Fruit fly (Drosophila melanogaster) whole organism, embryonic: ENCODE measurements around the gene Gss1.

Experiments
- Antp ChIP-seq: fragments of 200-800 bp; sonication (Bioruptor generic); optimal IDR thresholded peaks from 3 replicates; lab custom pipeline; 2016; ENCODE audit warnings: missing biosample characterization, missing genetic modification characterization
- Blimp-1 ChIP-seq: fragments of 200-800 bp; sonication (Bioruptor generic); optimal IDR thresholded peaks from 3 replicates; lab custom pipeline; 2018; ENCODE audit warnings: missing biosample characterization, missing genetic modification characterization, mild to moderate bottlenecking, moderate library complexity, missing genetic modification reagents
- CG10366 ChIP-seq: fragments of 200-800 bp; sonication (Bioruptor generic); IDR thresholded peaks from 2 replicates; pipeline ENCODE4 v1.3.6; 2022; ENCODE audit warnings: missing biosample characterization, missing genetic modification characterization
- CG11085 ChIP-seq: fragments of 200-800 bp; sonication (Bioruptor generic); IDR thresholded peaks from 2 replicates; pipeline ENCODE4 v1.3.6; 2022; ENCODE audit warnings: missing biosample characterization, missing genetic modification characterization
- CG11093 ChIP-seq: fragments of 200-800 bp; sonication (Bioruptor generic); IDR thresholded peaks from 3 replicates; pipeline ENCODE4 v1.3.6; 2022; ENCODE audit warnings: missing biosample characterization, missing genetic modification characterization
- CG11247 ChIP-seq: fragments of 200-800 bp; sonication (Bioruptor generic); IDR thresholded peaks from 2 replicates; pipeline ENCODE4 v1.3.6; 2022; ENCODE audit warnings: missing biosample characterization, missing genetic modification characterization
- CG13287 ChIP-seq: fragments of 200-800 bp; sonication (Bioruptor generic); IDR thresholded peaks from 2 replicates; pipeline ENCODE4 v1.3.6; 2022; ENCODE audit warnings: missing biosample characterization, missing genetic modification characterization; ENCODE audit not compliant: partially characterized antibody
- CG14710 ChIP-seq: fragments of 200-800 bp; sonication (Bioruptor generic); optimal IDR thresholded peaks from 3 replicates; lab custom pipeline; 2019; ENCODE audit warnings: missing biosample characterization, mild to moderate bottlenecking, missing genetic modification characterization, moderate library complexity
- CG14965 ChIP-seq: fragments of 200-800 bp; sonication (Bioruptor generic); optimal IDR thresholded peaks from 2 replicates; lab custom pipeline; 2016; ENCODE audit warnings: missing biosample characterization, missing genetic modification characterization, borderline replicate concordance
- CG15514 ChIP-seq: fragments of 200-800 bp; sonication (Bioruptor generic); optimal IDR thresholded peaks from 3 replicates; lab custom pipeline; 2017; ENCODE audit warnings: missing biosample characterization, missing genetic modification characterization, mild to moderate bottlenecking, moderate library complexity, missing genetic modification reagents
- CG17359 ChIP-seq: fragments of 200-800 bp; sonication (Bioruptor generic); optimal IDR thresholded peaks from 3 replicates; lab custom pipeline; 2018; ENCODE audit warnings: missing biosample characterization, mild to moderate bottlenecking, missing genetic modification characterization, moderate library complexity
- CG31441 ChIP-seq: fragments of 200-800 bp; sonication (Bioruptor generic); IDR thresholded peaks from 2 replicates; pipeline ENCODE4 v1.3.6; 2022; ENCODE audit warnings: missing biosample characterization, missing genetic modification characterization
- CG33213 ChIP-seq: fragments of 200-800 bp; sonication (Bioruptor generic); optimal IDR thresholded peaks from 3 replicates; lab custom pipeline; 2016; ENCODE audit warnings: missing biosample characterization, missing genetic modification characterization
- CG3838 ChIP-seq: fragments of 200-800 bp; sonication (Bioruptor generic); optimal IDR thresholded peaks from 3 replicates; lab custom pipeline; 2016; ENCODE audit warnings: missing biosample characterization, missing genetic modification characterization
- CG4424 ChIP-seq: fragments of 200-800 bp; sonication (Bioruptor generic); optimal IDR thresholded peaks from 3 replicates; lab custom pipeline; 2016; ENCODE audit warnings: missing biosample characterization, missing genetic modification characterization
- CG4617 ChIP-seq: fragments of 200-800 bp; sonication (Bioruptor generic); optimal IDR thresholded peaks from 3 replicates; lab custom pipeline; 2016; ENCODE audit warnings: missing biosample characterization, missing genetic modification characterization, borderline replicate concordance
- CTCF ChIP-seq: fragments of 200-800 bp; sonication (Bioruptor generic); optimal IDR thresholded peaks from 2 replicates; lab custom pipeline; 2017; ENCODE audit warnings: missing biosample characterization, mild to moderate bottlenecking, missing genetic modification characterization, moderate library complexity
- D19A ChIP-seq: fragments of 200-800 bp; optimal IDR thresholded peaks from 3 replicates; lab custom pipeline; 2019; ENCODE audit warnings: missing biosample characterization, mild to moderate bottlenecking, missing genetic modification characterization, moderate library complexity
- Dip2 ChIP-seq: fragments of 200-800 bp; sonication (Bioruptor generic); IDR thresholded peaks from 2 replicates; pipeline ENCODE4 v1.3.6; 2022; ENCODE audit warnings: missing biosample characterization, missing genetic modification characterization
- Dip3 ChIP-seq: fragments of 200-800 bp; sonication (Bioruptor generic); optimal IDR thresholded peaks from 3 replicates; lab custom pipeline; 2016; ENCODE audit warnings: missing biosample characterization, missing genetic modification characterization
- Dll ChIP-seq: fragments of 200-800 bp; sonication (Bioruptor generic); IDR thresholded peaks from 4 replicates; pipeline ENCODE4 v1.3.6; 2022; ENCODE audit warnings: missing biosample characterization, missing genetic modification characterization; ENCODE audit not compliant: partially characterized antibody
- Drgx ChIP-seq: fragments of 200-800 bp; sonication (Bioruptor generic); IDR thresholded peaks from 2 replicates; pipeline ENCODE4 v1.3.6; 2022; ENCODE audit warnings: missing biosample characterization, missing genetic modification characterization
- ERR ChIP-seq: fragments of 200-800 bp; sonication (Bioruptor generic); optimal IDR thresholded peaks from 2 replicates; lab custom pipeline; 2016; ENCODE audit warnings: missing biosample characterization, missing genetic modification characterization
- HLH4C ChIP-seq: fragments of 200-800 bp; sonication (Bioruptor generic); IDR thresholded peaks from 3 replicates; pipeline ENCODE4 v1.3.6; 2022; ENCODE audit warnings: missing biosample characterization, missing genetic modification characterization; ENCODE audit not compliant: partially characterized antibody
- Hmr ChIP-seq: fragments of 200-800 bp; sonication (Bioruptor generic); optimal IDR thresholded peaks from 3 replicates; lab custom pipeline; 2017; ENCODE audit warnings: mild to moderate bottlenecking, missing biosample characterization, missing genetic modification reagents, missing genetic modification characterization
- Max ChIP-seq: fragments of 200-800 bp; sonication (Bioruptor generic); optimal IDR thresholded peaks from 2 replicates; lab custom pipeline; 2016; ENCODE audit warnings: missing biosample characterization, mild to moderate bottlenecking, missing genetic modification characterization
- Neu2 ChIP-seq: fragments of 200-800 bp; sonication (Bioruptor generic); optimal IDR thresholded peaks from 3 replicates; lab custom pipeline; 2016; ENCODE audit warnings: missing biosample characterization, missing genetic modification characterization, borderline replicate concordance
- NfI ChIP-seq: fragments of 200-800 bp; sonication (Bioruptor generic); optimal IDR thresholded peaks from 3 replicates; lab custom pipeline; 2018; ENCODE audit warnings: missing biosample characterization, mild to moderate bottlenecking, missing genetic modification characterization, moderate library complexity
- TFAM ChIP-seq: fragments of 200-800 bp; sonication (Bioruptor generic); optimal IDR thresholded peaks from 2 replicates; lab custom pipeline; 2017; ENCODE audit warnings: missing biosample characterization, missing genetic modification characterization, inconsistent platforms
- YL-1 ChIP-seq: fragments of 200-800 bp; sonication (Bioruptor generic); optimal IDR thresholded peaks from 3 replicates; lab custom pipeline; 2017; ENCODE audit warnings: missing biosample characterization, mild to moderate bottlenecking, missing genetic modification characterization
- aop ChIP-seq: fragments of 200-800 bp; sonication (Bioruptor generic); IDR thresholded peaks from 2 replicates; pipeline ENCODE4 v1.3.6; 2022; ENCODE audit warnings: missing biosample characterization, missing genetic modification characterization
- az2 ChIP-seq: fragments of 200-800 bp; sonication (Bioruptor generic); optimal IDR thresholded peaks from 3 replicates; lab custom pipeline; 2016; ENCODE audit warnings: missing biosample characterization, missing genetic modification characterization
- cato ChIP-seq: fragments of 200-800 bp; sonication (Bioruptor generic); optimal IDR thresholded peaks from 2 replicates; lab custom pipeline; 2016; ENCODE audit warnings: missing biosample characterization, missing genetic modification characterization, borderline replicate concordance
- chif ChIP-seq, 2 experiments: fragments of 200-800 bp; sonication (Bioruptor generic); optimal IDR thresholded peaks; 3 replicates each; lab custom pipeline; 2016; ENCODE audit warnings: missing biosample characterization in 2 of 2, missing genetic modification characterization in 2 of 2
- fd64A ChIP-seq: fragments of 200-800 bp; sonication (Bioruptor generic); optimal IDR thresholded peaks from 3 replicates; lab custom pipeline; 2018; ENCODE audit warnings: missing biosample characterization, mild to moderate bottlenecking, missing genetic modification characterization
- her ChIP-seq: fragments of 200-800 bp; sonication (Bioruptor generic); optimal IDR thresholded peaks from 2 replicates; lab custom pipeline; 2016; ENCODE audit warnings: missing biosample characterization, missing genetic modification characterization
- insv ChIP-seq, 2 experiments: fragments of 200-800 bp; sonication (Bioruptor generic); optimal IDR thresholded peaks; 3 replicates each; lab custom pipeline; 2016 to 2018; ENCODE audit warnings: missing biosample characterization in 2 of 2, missing genetic modification characterization in 2 of 2
- lilli ChIP-seq: fragments of 200-800 bp; sonication (Bioruptor generic); optimal IDR thresholded peaks from 3 replicates; lab custom pipeline; 2016; ENCODE audit warnings: missing biosample characterization, missing genetic modification characterization
- mld ChIP-seq: fragments of 200-800 bp; sonication (Bioruptor generic); IDR thresholded peaks from 3 replicates; pipeline ENCODE4 v1.3.6; 2022; ENCODE audit warnings: missing biosample characterization, missing genetic modification characterization; ENCODE audit not compliant: partially characterized antibody
- onecut ChIP-seq: fragments of 200-800 bp; sonication (Bioruptor generic); IDR thresholded peaks from 2 replicates; pipeline ENCODE4 v1.3.6; 2022; ENCODE audit warnings: missing biosample characterization, missing genetic modification characterization
- pfk ChIP-seq: fragments of 200-800 bp; sonication (Bioruptor generic); optimal IDR thresholded peaks from 2 replicates; lab custom pipeline; 2018; ENCODE audit warnings: missing biosample characterization, mild to moderate bottlenecking, missing genetic modification characterization, moderate library complexity
- pita ChIP-seq: fragments of 200-800 bp; sonication (Bioruptor generic); optimal IDR thresholded peaks from 2 replicates; lab custom pipeline; 2017; ENCODE audit warnings: missing biosample characterization, mild to moderate bottlenecking, missing genetic modification characterization
- prd ChIP-seq, 3 experiments: fragments of >200 bp in 2 of 3; fragments of 200-800 bp in 1 of 3; sonication (Bioruptor generic) in 1 of 3; optimal IDR thresholded peaks in 2 of 3; IDR thresholded peaks in 1 of 3; 2 replicates in 2 of 3; 3 replicates in 1 of 3; pipeline versions ENCODE4 v1.3.6 to Lab custom; 2017 to 2022; ENCODE audit warnings: missing biosample characterization in 1 of 3, missing genetic modification characterization in 1 of 3
- row ChIP-seq: fragments of 200-800 bp; sonication (Bioruptor generic); IDR thresholded peaks from 3 replicates; pipeline ENCODE4 v1.3.6; 2022; ENCODE audit warnings: missing biosample characterization, missing genetic modification characterization
- run ChIP-seq: fragments of 200-800 bp; sonication (Bioruptor generic); optimal IDR thresholded peaks from 3 replicates; lab custom pipeline; 2018; ENCODE audit warnings: missing biosample characterization, mild to moderate bottlenecking, missing genetic modification characterization
- sens-2 ChIP-seq: fragments of 200-800 bp; sonication (Bioruptor generic); IDR thresholded peaks from 2 replicates; pipeline ENCODE4 v1.3.6; 2022; ENCODE audit warnings: missing biosample characterization, missing genetic modification characterization
- so ChIP-seq: fragments of 200-800 bp; sonication (Bioruptor generic); IDR thresholded peaks from 3 replicates; pipeline ENCODE4 v1.3.6; 2022; ENCODE audit warnings: missing biosample characterization, missing genetic modification characterization
- tap ChIP-seq: fragments of 200-800 bp; optimal IDR thresholded peaks from 3 replicates; lab custom pipeline; 2019; ENCODE audit warnings: missing biosample characterization, mild to moderate bottlenecking, missing genetic modification characterization, moderate library complexity
- unc-4 ChIP-seq: fragments of 200-800 bp; sonication (Bioruptor generic); IDR thresholded peaks from 2 replicates; pipeline ENCODE4 v1.3.6; 2022; ENCODE audit warnings: missing biosample characterization, missing genetic modification characterization; ENCODE audit not compliant: partially characterized antibody
- vvl ChIP-seq: fragments of 200-800 bp; sonication (Bioruptor generic); IDR thresholded peaks from 2 replicates; pipeline ENCODE4 v1.3.6; 2022; ENCODE audit warnings: missing biosample characterization, missing genetic modification characterization
- zen ChIP-seq: fragments of 200-800 bp; sonication (Bioruptor generic); optimal IDR thresholded peaks from 3 replicates; lab custom pipeline; 2018; ENCODE audit warnings: missing biosample characterization, mild to moderate bottlenecking, missing genetic modification characterization, moderate library complexity

Gss1 gene

dm6 chrX:17841923-17842322 lies 47.4 kb upstream of the Gss1 start, which contains the start of gene Taf9 (continued):
- TF ChIP-seq CG17359 (tag; lab: Kevin White, UChicago) (no peak), aop (GFP tag; lab: Robert Waterston, UW) (no peak), TFAM (GFP tag; lab: Kevin White, UChicago) (no peak), CG33213 (GFP tag; lab: Kevin White, UChicago) (no peak), CTCF (GFP tag; lab: Kevin White, UChicago) (no peak), tap (no peak), so (GFP tag; lab: Robert Waterston, UW) (no peak), run (tag; lab: Kevin White, UChicago) (no peak), zen (tag; lab: Kevin White, UChicago) (no peak), HLH4C (GFP tag; lab: Robert Waterston, UW) (peak; percentile 85), Hmr (GFP tag; lab: Kevin White, UChicago) (no peak), az2 (GFP tag; lab: Kevin White, UChicago) (no peak), unc-4 (GFP tag; lab: Robert Waterston, UW) (peak; percentile 89), CG11247 (GFP tag; lab: Robert Waterston, UW) (no peak), ERR (GFP tag; lab: Kevin White, UChicago) (no peak), Dll (GFP tag; lab: Robert Waterston, UW) (peak; percentile 85), CG11093 (GFP tag; lab: Robert Waterston, UW) (no peak), lilli (GFP tag; lab: Kevin White, UChicago) (no peak), CG10366 (GFP tag; lab: Robert Waterston, UW) (no peak), vvl (GFP tag; lab: Robert Waterston, UW) (no peak), CG15514 (GFP tag; lab: Kevin White, UChicago) (peak; percentile 31), Dip3 (GFP tag; lab: Kevin White, UChicago) (no peak), Antp (GFP tag; lab: Kevin White, UChicago) (no peak), CG13287 (GFP tag; lab: Robert Waterston, UW) (peak; percentile 95), fd64A (GFP tag; lab: Kevin White, UChicago) (no peak), CG14710 (peak; percentile 29), prd (optimal IDR thresholded peaks at IDR 0.05; lab: Kevin White, UChicago) (no peak), prd (GFP tag; IDR thresholded peaks at IDR 0.05; lab: Robert Waterston, UW) (no peak), Blimp-1 (GFP tag; lab: Kevin White, UChicago) (no peak), insv (GFP tag; optimal IDR thresholded peaks at IDR 0.05; lab: Kevin White, UChicago) (no peak), mld (GFP tag; lab: Robert Waterston, UW) (peak; percentile 60; the same call in 2 of the 3 replicates), CG31441 (GFP tag; lab: Robert Waterston, UW) (no peak), YL-1 (GFP tag; lab: Kevin White, UChicago) (peak; percentile 4), her (GFP tag; lab: Kevin White, UChicago) (no peak), pita (no peak), Neu2 (GFP tag; lab: Kevin White, UChicago) (no peak), row (GFP tag; lab: Robert Waterston, UW) (peak; percentile 28; the same call in 1 of the 3 replicates), CG4424 (GFP tag; lab: Kevin White, UChicago) (no peak), CG11085 (GFP tag; lab: Robert Waterston, UW) (no peak), cato (GFP tag; lab: Kevin White, UChicago) (no peak), onecut (peak; percentile 93), NfI (GFP tag; lab: Kevin White, UChicago) (no peak), Dip2 (GFP tag; lab: Robert Waterston, UW) (no peak), Drgx (GFP tag; lab: Robert Waterston, UW) (no peak), CG3838 (GFP tag; lab: Kevin White, UChicago) (no peak), CG4617 (GFP tag; lab: Kevin White, UChicago) (no peak), pfk (GFP tag; lab: Kevin White, UChicago) (no peak), sens-2 (GFP tag; lab: Robert Waterston, UW) (no peak), D19A (tag; lab: Kevin White, UChicago) (no peak), CG14965 (GFP tag; lab: Kevin White, UChicago) (no peak), Max (GFP tag; lab: Kevin White, UChicago) (no peak), chif (GFP tag; optimal IDR thresholded peaks at IDR 0.05; lab: Kevin White, UChicago) (no peak)
